Worm (Caenorhabditis elegans): ENCODE measurements around the gene Y54G2A.16.

Gene Y54G2A.16

DNA sequence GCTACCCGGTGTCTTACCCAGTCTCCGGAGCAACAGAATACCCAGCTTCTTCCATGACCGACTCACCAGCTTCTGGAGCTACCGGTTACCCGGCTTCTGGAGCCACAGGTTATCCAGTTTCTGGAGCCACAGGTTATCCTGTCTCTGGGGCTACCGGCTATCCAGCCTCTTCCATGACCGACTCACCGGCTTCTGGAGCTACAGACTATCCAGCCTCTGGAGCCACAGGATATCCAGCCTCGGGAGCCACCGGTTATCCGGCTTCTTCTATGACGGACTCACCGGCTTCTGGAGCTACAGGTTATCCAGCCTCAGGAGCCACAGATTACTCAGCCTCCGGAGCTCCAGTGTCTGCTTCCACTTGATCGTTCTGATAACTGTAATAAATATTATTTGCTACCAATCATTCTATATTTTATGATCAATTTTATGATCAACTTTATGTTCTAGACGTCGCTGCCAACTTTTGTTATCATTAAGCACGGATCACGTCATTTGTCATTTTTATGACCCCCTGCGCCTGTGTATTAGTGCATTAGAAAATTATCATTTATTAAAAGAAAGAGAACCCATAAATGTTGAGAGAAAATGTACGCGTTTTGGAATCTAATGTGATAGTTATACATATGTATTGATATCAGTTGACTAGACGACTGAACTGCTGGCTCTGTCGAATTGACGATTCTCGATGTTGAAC is 9.4 kb downstream of the Y54G2A.16 start:
- TF ChIP-seq dao-5 (tag; optimal IDR thresholded peaks at IDR 0.05), result no peak
- no peak for TF ChIP-seq him-1 (tag; optimal IDR thresholded peaks at IDR 0.05)
- TF ChIP-seq W03F9.2 (tag; optimal IDR thresholded peaks at IDR 0.05), result no peak

DNA sequence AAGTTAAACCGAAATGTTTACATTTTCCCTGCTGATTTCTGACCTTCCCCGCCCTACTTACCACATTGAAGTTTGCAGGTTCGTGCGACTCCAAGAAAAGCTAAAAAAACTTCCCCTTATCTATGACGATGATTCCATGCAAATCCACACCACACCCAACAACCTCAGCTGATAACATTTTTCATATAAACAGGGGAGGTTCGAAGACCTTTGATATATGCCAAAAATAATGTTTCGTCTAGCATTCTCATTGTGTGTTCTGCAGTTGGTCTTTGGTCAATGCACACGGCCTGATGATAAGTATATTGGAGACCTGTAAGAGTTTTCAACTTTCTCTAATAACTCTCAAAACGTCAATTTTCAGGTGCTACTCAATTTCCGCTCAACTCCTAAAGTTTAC is 10.5 kb downstream of the Y54G2A.16 start:
- no peak for TF ChIP-seq dao-5 (tag; optimal IDR thresholded peaks at IDR 0.05)
- no peak for TF ChIP-seq W03F9.2 (tag; optimal IDR thresholded peaks at IDR 0.05)
- no peak for TF ChIP-seq him-1 (tag; optimal IDR thresholded peaks at IDR 0.05)

DNA sequence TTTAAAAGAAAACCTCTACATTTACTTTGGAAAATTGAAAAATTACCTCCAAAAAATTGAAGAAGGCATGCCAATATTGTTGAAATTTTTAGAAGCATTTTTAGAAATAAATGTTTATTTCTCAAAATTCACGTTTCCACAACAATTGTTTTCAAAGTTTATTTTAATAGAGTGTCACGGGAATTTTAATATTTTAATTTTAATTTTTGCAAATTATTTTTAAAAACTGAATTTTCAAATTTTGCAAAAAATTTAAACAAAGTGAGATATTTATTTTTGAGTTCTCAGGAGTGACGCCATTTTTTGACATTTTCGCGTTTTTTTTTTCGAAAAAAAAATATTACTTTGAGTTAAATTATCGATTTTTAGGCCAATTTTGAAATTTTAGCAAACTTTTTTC is 11.5 kb downstream of the Y54G2A.16 start, which contains the start of gene Y54G2A.49:
Y54G2A.49 (minus strand) TSS at position 101 of the 400 bp plus-strand sequence.
- TF ChIP-seq W03F9.2 (tag; optimal IDR thresholded peaks at IDR 0.05) (no peak), dao-5 (tag; optimal IDR thresholded peaks at IDR 0.05) (no peak), him-1 (tag; optimal IDR thresholded peaks at IDR 0.05) (no peak)

DNA sequence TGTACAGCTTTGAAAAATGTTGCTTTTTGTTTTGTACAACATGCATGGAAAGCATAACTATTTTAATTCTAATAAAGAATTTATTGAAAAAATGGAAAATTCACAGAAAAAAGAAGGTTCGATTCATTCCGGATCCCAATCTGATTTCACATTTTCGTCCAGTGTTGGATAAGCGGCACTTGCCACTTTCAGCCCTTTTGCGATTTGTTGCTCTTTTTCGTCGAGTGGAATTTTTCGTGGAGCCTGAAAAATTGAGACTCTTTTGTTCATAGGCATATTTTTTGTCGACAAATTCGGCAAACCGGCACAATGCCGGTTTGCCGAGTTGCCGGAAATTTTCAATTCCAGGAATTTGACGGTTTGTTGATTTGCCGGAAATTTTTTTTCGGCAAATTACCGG is 13.0 kb downstream of the Y54G2A.16 start:
- TF ChIP-seq W03F9.2 (tag; optimal IDR thresholded peaks at IDR 0.05) (no peak), dao-5 (tag; optimal IDR thresholded peaks at IDR 0.05) (no peak), him-1 (tag; optimal IDR thresholded peaks at IDR 0.05) (no peak)

DNA sequence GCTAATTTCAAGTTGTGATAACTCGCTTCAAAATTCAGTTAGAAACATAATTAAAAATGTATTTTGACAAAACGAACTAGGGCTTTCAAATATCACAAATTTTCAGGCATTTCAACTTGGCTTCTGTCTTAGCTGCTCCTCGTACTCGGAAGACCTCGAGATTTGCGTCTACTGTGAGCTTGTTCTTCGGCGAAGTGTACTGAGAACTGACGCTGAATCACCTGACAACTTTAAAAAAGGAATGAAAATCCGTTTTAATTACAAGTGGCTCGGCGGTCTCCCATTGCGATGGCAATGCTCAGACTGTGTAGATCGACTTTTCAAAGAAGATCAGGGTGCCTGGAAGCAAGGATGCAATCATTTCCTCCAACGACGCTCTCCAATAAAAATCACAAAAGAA is 14.1 kb downstream of the Y54G2A.16 start, which contains the start of gene clec-85:
clec-85 (plus strand) TSS at position 301 of the 400 bp plus-strand sequence.
- TF ChIP-seq him-1 (tag; optimal IDR thresholded peaks at IDR 0.05) (no peak), W03F9.2 (tag; optimal IDR thresholded peaks at IDR 0.05) (no peak), dao-5 (tag; optimal IDR thresholded peaks at IDR 0.05) (no peak)

DNA sequence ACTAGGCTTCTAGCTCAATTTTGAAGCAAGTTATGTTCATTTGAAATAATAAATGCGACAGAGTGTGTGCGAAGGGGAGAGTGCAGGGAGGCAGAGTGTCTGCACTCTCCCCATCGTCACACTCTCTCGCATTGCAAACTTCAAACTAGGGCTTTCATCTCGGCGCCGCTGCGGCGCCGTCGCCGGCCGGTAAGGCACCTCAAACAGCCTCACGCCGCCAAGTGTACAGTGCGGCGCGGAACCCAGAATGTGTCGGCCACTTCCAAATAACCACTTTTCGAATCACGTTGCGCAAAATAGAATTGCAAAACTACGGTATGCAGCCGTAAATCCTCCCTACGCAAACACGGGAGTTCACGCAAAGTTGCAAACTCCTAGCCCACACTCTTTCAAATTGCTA is 15.4 kb downstream of the Y54G2A.16 start:
- TF ChIP-seq W03F9.2 (tag; optimal IDR thresholded peaks at IDR 0.05) (no peak), dao-5 (tag; optimal IDR thresholded peaks at IDR 0.05) (no peak), him-1 (tag; optimal IDR thresholded peaks at IDR 0.05) (no peak)

DNA sequence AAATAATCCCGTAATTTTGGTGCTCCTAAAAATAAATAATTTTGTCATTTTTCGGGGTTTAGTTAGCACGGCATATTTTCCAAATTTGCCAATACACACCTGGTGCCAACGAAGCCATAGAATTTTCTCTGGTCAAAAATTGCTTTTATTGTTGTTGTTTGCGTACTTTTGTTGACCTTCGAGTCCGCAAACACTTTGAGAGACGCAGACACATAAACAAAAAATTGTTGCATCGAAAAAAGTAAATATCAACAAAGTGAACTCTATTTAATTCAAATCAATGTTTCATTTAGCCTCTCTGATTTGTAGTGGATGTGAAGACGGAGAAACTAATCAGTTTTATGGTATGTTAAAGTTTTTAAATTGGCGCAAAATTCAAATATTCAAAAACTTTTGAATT is 18.4 kb downstream of the Y54G2A.16 start, which contains the start of gene Y54G2A.40:
Y54G2A.40 (plus strand) TSS at position 213 of the 400 bp plus-strand sequence.
- TF ChIP-seq W03F9.2 (tag; optimal IDR thresholded peaks at IDR 0.05) (no peak), him-1 (tag; optimal IDR thresholded peaks at IDR 0.05) (no peak), dao-5 (tag; optimal IDR thresholded peaks at IDR 0.05) (no peak)

DNA sequence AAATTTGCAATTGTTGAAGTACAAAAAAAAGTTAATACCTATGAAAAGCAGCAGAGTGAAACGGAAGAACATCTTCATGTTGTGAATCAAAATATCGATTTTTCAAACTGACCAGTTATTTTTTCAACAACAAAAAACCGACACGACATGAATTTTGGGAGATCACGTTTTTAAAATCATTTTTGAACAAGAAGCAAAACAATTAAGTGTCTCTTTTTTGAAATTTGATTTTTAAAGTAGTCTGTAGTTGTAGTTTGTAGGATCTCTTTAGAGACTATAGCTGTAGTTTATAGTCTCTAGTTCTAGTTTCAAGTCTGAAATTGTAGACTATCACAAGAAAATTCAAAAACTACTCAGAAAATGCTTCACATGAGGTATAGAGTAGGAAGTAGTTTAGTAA is 20.8 kb downstream of the Y54G2A.16 start, which contains the start of gene Y54G2A.15:
Y54G2A.15 (minus strand) TSS at position 101 of the 400 bp plus-strand sequence.
- TF ChIP-seq W03F9.2 (tag; optimal IDR thresholded peaks at IDR 0.05) (no peak), dao-5 (tag; optimal IDR thresholded peaks at IDR 0.05) (no peak), him-1 (tag; optimal IDR thresholded peaks at IDR 0.05) (no peak)

DNA sequence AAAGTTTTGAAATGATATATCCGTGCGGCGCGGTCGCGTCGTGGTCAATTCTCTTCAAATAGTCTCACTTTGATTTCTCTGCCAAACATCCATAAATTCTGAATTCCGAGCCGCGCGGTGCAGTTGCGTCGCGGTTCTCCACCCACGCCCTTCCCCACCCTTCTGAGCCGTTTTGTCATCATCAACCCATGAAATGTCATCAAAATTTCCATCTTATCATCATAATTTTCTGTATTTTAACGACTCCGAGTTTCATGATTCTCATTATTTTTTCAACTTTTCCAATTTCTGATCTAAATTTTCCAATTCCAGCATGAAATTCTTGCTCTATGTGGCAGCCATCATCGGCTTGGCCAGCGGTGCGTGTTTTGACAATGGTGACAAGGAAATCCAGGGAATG is 22.5 kb downstream of the Y54G2A.16 start, which contains the start of gene clec-84:
clec-84 (plus strand) TSS at position 301 of the 400 bp plus-strand sequence.
- TF ChIP-seq him-1 (tag; optimal IDR thresholded peaks at IDR 0.05) (no peak), W03F9.2 (tag; optimal IDR thresholded peaks at IDR 0.05) (no peak), dao-5 (tag; optimal IDR thresholded peaks at IDR 0.05) (no peak)

DNA sequence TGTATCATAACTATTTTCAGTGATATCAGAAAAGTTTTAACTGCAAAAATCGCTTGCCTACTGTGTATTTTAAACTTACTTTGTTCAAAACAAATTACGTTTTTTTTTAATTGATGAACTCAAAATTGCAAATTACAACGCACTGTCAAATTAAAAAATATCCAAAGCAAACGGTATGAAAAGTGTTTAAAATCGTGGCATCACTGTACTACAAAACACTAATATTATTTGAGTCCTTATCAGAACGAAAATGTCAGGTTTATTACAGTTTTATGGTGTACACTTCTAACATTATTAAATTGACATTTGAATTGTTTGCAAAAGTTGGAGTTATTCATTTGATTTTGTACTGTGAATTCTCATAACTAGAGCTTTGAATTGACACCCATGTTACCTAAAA is 23.4 kb downstream of the Y54G2A.16 start, which contains the start of gene clec-83:
clec-83 (minus strand) TSS at position 213 of the 400 bp plus-strand sequence.
- TF ChIP-seq him-1 (tag; optimal IDR thresholded peaks at IDR 0.05) (no peak), W03F9.2 (tag; optimal IDR thresholded peaks at IDR 0.05) (no peak), dao-5 (tag; optimal IDR thresholded peaks at IDR 0.05) (no peak)

DNA sequence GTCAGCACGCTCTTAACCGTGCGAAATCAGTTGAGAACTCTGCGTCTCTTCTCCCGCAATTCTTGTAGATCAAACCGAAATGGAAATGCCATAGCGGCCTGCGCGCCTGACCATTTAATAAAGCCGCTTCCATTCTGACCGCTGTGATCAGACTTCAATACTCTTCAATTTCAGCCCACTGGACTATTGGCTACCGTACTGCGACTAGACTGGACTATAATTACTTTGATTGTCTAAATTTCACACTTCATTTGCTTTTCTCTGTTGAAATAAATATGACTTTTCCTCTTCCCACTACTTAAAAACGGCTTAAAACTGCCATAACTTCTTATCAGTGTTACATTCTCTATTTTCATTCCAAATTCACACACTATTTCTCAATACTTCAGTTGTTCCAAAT is 26.3 kb downstream of the Y54G2A.16 start, which contains the start of gene Y54G2A.7:
Y54G2A.7 (plus strand) TSS at position 301 of the 400 bp plus-strand sequence.
- TF ChIP-seq him-1 (tag; optimal IDR thresholded peaks at IDR 0.05) (no peak), W03F9.2 (tag; optimal IDR thresholded peaks at IDR 0.05) (no peak), dao-5 (tag; optimal IDR thresholded peaks at IDR 0.05) (no peak)

DNA sequence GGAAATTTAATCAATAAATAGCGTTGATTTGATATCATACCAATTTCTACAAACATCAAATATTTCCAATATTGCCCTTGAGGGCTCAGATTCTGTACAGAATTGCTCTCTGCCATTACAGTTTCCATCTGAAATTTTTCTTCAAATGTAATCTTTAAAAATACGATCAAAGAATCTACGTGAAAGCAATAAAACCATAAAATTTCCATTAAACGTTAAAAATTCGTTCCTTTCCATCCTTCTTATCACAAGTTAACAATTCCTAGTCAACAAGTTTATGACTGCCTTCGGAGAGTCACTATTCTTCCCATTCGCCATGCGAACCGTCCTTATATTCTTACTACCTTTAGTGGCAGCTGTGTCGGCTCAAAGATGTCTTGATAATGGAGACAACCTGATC is 29.3 kb downstream of the Y54G2A.16 start, which contains the start of gene clec-82:
clec-82 (plus strand) TSS at position 301 of the 400 bp plus-strand sequence.
- TF ChIP-seq W03F9.2 (tag; optimal IDR thresholded peaks at IDR 0.05) (no peak), dao-5 (tag; optimal IDR thresholded peaks at IDR 0.05) (no peak), him-1 (tag; optimal IDR thresholded peaks at IDR 0.05) (no peak)

DNA sequence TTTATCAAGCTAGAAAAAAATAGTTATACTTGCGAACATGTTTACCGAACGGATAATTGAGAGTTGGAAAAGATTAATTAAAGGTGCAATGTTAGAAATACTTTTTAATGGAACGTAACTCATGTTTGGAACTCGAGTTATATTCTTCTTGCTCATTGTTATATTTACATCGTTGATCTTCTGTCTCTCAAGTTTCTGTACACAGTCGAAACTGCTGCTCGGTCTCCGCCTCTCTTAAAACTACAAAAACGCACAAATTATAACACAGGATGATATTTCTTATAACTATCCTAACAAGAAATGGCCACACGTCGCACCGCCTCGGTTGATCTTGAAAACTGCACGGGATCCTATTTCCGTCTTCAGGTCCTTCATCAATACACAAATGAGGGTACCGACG is 30.1 kb downstream of the Y54G2A.16 start, which contains the start of gene pudl-2:
pudl-2 (plus strand) TSS at position 301 of the 400 bp plus-strand sequence.
- TF ChIP-seq him-1 (tag; optimal IDR thresholded peaks at IDR 0.05) (no peak), W03F9.2 (tag; optimal IDR thresholded peaks at IDR 0.05) (no peak), dao-5 (tag; optimal IDR thresholded peaks at IDR 0.05) (no peak)

DNA sequence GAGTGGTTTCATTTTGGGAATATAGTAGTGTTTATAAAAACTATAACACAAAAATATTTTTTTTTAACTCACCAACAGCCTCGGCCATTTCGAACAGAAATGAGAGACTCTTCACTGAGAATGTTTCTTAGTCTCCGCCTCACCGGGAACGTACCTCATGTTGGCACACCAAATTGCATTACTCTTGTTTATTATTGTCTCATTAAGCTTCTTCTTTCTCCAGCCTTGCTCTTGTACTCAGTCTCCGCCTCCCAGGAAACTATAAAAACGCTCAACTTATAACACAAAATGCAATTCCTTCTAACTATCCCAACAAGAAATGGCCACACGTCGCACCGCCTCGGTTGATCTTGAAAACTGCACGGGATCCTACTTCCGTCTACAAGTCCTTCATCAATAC is 32.1 kb downstream of the Y54G2A.16 start, which contains the start of the genes Y54G2A.48 and pudl-1:
Y54G2A.48 (minus strand) TSS at position 101 of the 400 bp plus-strand sequence.
pudl-1 (plus strand) TSS at position 320 of the 400 bp plus-strand sequence.
- no peak for TF ChIP-seq W03F9.2 (tag; optimal IDR thresholded peaks at IDR 0.05)
- TF ChIP-seq him-1 (tag; optimal IDR thresholded peaks at IDR 0.05), result no peak
- no peak for TF ChIP-seq dao-5 (tag; optimal IDR thresholded peaks at IDR 0.05)
